Fruit fly (Drosophila melanogaster) whole organism, embryonic: Measurements from ENCODE around the gene CG15332.

ENCODE experiments used
- B-H1 ChIP-seq: fragments of 200-800 bp; sonication (Bioruptor generic); IDR thresholded peaks from 3 replicates; pipeline ENCODE4 v1.3.6; 2022; ENCODE audit warnings: missing biosample characterization, missing genetic modification characterization
- Blimp-1 ChIP-seq: fragments of 200-800 bp; sonication (Bioruptor generic); optimal IDR thresholded peaks from 3 replicates; lab custom pipeline; 2018; ENCODE audit warnings: missing biosample characterization, missing genetic modification characterization, mild to moderate bottlenecking, moderate library complexity, missing genetic modification reagents
- C15 ChIP-seq: fragments of 200-800 bp; sonication (Bioruptor generic); IDR thresholded peaks from 3 replicates; pipeline ENCODE4 v1.3.6; 2022; ENCODE audit warnings: missing biosample characterization, missing genetic modification characterization
- CG10654 ChIP-seq: fragments of 200-800 bp; sonication (Bioruptor generic); optimal IDR thresholded peaks from 2 replicates; lab custom pipeline; 2016; ENCODE audit warnings: missing biosample characterization, missing genetic modification characterization
- CG13287 ChIP-seq: fragments of 200-800 bp; sonication (Bioruptor generic); IDR thresholded peaks from 2 replicates; pipeline ENCODE4 v1.3.6; 2022; ENCODE audit warnings: missing biosample characterization, missing genetic modification characterization; ENCODE audit not compliant: partially characterized antibody
- CG15269 ChIP-seq: fragments of 200-800 bp; sonication (Bioruptor generic); optimal IDR thresholded peaks from 2 replicates; lab custom pipeline; 2018; ENCODE audit warnings: missing biosample characterization, mild to moderate bottlenecking, missing genetic modification characterization, moderate library complexity
- CG1529 ChIP-seq: fragments of 200-800 bp; sonication (Bioruptor generic); optimal IDR thresholded peaks from 3 replicates; lab custom pipeline; 2018; ENCODE audit warnings: missing biosample characterization, missing genetic modification characterization
- CG15479 ChIP-seq: fragments of 200-800 bp; sonication (Bioruptor generic); optimal IDR thresholded peaks from 3 replicates; lab custom pipeline; 2019; ENCODE audit warnings: missing biosample characterization, mild to moderate bottlenecking, missing genetic modification characterization, moderate library complexity
- CG16779 ChIP-seq: fragments of 200-800 bp; sonication (Bioruptor generic); IDR thresholded peaks from 2 replicates; pipeline ENCODE4 v1.3.6; 2022; ENCODE audit warnings: missing biosample characterization, missing genetic modification characterization
- CG17186 ChIP-seq: fragments of 200-800 bp; sonication (Bioruptor generic); optimal IDR thresholded peaks from 3 replicates; lab custom pipeline; 2017; ENCODE audit warnings: missing biosample characterization, missing genetic modification reagents, missing genetic modification characterization
- CG17328 ChIP-seq: fragments of 200-800 bp; sonication (Bioruptor generic); IDR thresholded peaks from 2 replicates; pipeline ENCODE4 v1.3.6; 2022; ENCODE audit warnings: missing biosample characterization, missing genetic modification characterization
- CG17829 ChIP-seq: fragments of 200-800 bp; optimal IDR thresholded peaks from 2 replicates; lab custom pipeline; 2019; ENCODE audit warnings: missing biosample characterization, mild to moderate bottlenecking, missing genetic modification characterization, moderate library complexity
- CG31441 ChIP-seq: fragments of 200-800 bp; sonication (Bioruptor generic); IDR thresholded peaks from 2 replicates; pipeline ENCODE4 v1.3.6; 2022; ENCODE audit warnings: missing biosample characterization, missing genetic modification characterization
- CG32532 ChIP-seq: fragments of 200-800 bp; sonication (Bioruptor generic); IDR thresholded peaks from 2 replicates; pipeline ENCODE4 v1.3.6; 2022; ENCODE audit warnings: missing biosample characterization, missing genetic modification characterization
- CG3281 ChIP-seq: fragments of 200-800 bp; sonication (Bioruptor generic); optimal IDR thresholded peaks from 3 replicates; lab custom pipeline; 2017; ENCODE audit warnings: missing biosample characterization, mild to moderate bottlenecking, missing genetic modification characterization
- CG5180 ChIP-seq: fragments of 200-800 bp; sonication (Bioruptor generic); optimal IDR thresholded peaks from 3 replicates; lab custom pipeline; 2017; ENCODE audit warnings: missing biosample characterization, missing genetic modification characterization, mild to moderate bottlenecking, moderate library complexity, missing genetic modification reagents
- CG6791 ChIP-seq: fragments of 200-800 bp; sonication (Bioruptor generic); IDR thresholded peaks from 3 replicates; pipeline ENCODE4 v1.3.6; 2022; ENCODE audit warnings: missing biosample characterization, missing genetic modification characterization; ENCODE audit not compliant: partially characterized antibody
- CG7745 ChIP-seq: fragments of 200-800 bp; sonication (Bioruptor generic); optimal IDR thresholded peaks from 2 replicates; lab custom pipeline; 2018; ENCODE audit warnings: missing biosample characterization, mild to moderate bottlenecking, missing genetic modification characterization, moderate library complexity
- CG8478 ChIP-seq: fragments of >200 bp; optimal IDR thresholded peaks from 2 replicates; lab custom pipeline; 2018
- CG8765 ChIP-seq: fragments of 200-800 bp; sonication (Bioruptor generic); IDR thresholded peaks from 2 replicates; pipeline ENCODE4 v1.3.6; 2022; ENCODE audit warnings: missing biosample characterization, missing genetic modification characterization
- CG9727 ChIP-seq: fragments of 200-800 bp; sonication (Bioruptor generic); optimal IDR thresholded peaks from 3 replicates; lab custom pipeline; 2017; ENCODE audit warnings: missing biosample characterization, mild to moderate bottlenecking, missing genetic modification characterization
- Ets65A ChIP-seq: fragments of 200-800 bp; sonication (Bioruptor generic); peaks from one replicate; lab custom pipeline; 2016; ENCODE audit warnings: missing biosample characterization, missing genetic modification characterization
- Hand ChIP-seq: fragments of 200-800 bp; sonication (Bioruptor generic); optimal IDR thresholded peaks from 2 replicates; lab custom pipeline; 2017; ENCODE audit warnings: mild to moderate bottlenecking, missing biosample characterization, missing genetic modification reagents, missing genetic modification characterization
- Lpt ChIP-seq: fragments of >200 bp; optimal IDR thresholded peaks from 2 replicates; lab custom pipeline; 2018; ENCODE audit warnings: missing biosample characterization, missing genetic modification characterization
- Mad ChIP-seq: fragments of 200-800 bp; sonication (Bioruptor generic); optimal IDR thresholded peaks from 2 replicates; lab custom pipeline; 2016; ENCODE audit warnings: missing biosample characterization, missing genetic modification characterization
- Sox100B ChIP-seq: fragments of 200-800 bp; sonication (Bioruptor generic); optimal IDR thresholded peaks from 3 replicates; lab custom pipeline; 2018; ENCODE audit warnings: missing biosample characterization, mild to moderate bottlenecking, missing genetic modification characterization
- Stat92E ChIP-seq, 3 experiments: fragments of >200 bp in 2 of 3; fragments of 200-800 bp in 1 of 3; sonication (Bioruptor generic) in 1 of 3; optimal IDR thresholded peaks; 2 replicates each; lab custom pipeline; 2017 to 2019; ENCODE audit warnings: missing biosample characterization in 3 of 3, missing genetic modification characterization in 3 of 3, mild to moderate bottlenecking in 1 of 3, moderate library complexity in 1 of 3
- Tbp ChIP-seq: fragments of >200 bp; optimal IDR thresholded peaks from 2 replicates; lab custom pipeline; 2018; ENCODE audit warnings: missing biosample characterization, missing genetic modification characterization
- cas ChIP-seq: fragments of 200-800 bp; sonication (Bioruptor generic); IDR thresholded peaks from 2 replicates; pipeline ENCODE4 v1.3.6; 2022; ENCODE audit warnings: missing biosample characterization, missing genetic modification characterization
- da ChIP-seq: fragments of 200-800 bp; sonication (Bioruptor generic); optimal IDR thresholded peaks from 2 replicates; lab custom pipeline; 2016; ENCODE audit warnings: missing biosample characterization, missing genetic modification characterization
- dm ChIP-seq: fragments of 200-800 bp; sonication (Bioruptor generic); optimal IDR thresholded peaks from 3 replicates; lab custom pipeline; 2016; ENCODE audit warnings: missing biosample characterization, missing genetic modification characterization
- dpn ChIP-seq, 2 experiments: fragments of 200-800 bp; sonication (Bioruptor generic); optimal IDR thresholded peaks; 3 replicates each; lab custom pipeline; 2016; ENCODE audit warnings: missing biosample characterization in 2 of 2, missing genetic modification characterization in 2 of 2
- eyg ChIP-seq: fragments of 200-800 bp; sonication (Bioruptor generic); optimal IDR thresholded peaks from 3 replicates; lab custom pipeline; 2016; ENCODE audit warnings: missing biosample characterization, missing genetic modification characterization
- grn ChIP-seq: fragments of 200-800 bp; sonication (Bioruptor generic); optimal IDR thresholded peaks from 3 replicates; lab custom pipeline; 2017; ENCODE audit warnings: missing biosample characterization, missing genetic modification characterization
- gt ChIP-seq: fragments of 200-800 bp; sonication (Bioruptor generic); IDR thresholded peaks from 2 replicates; pipeline ENCODE4 v1.3.6; 2022; ENCODE audit warnings: missing biosample characterization, missing genetic modification characterization
- jigr1 ChIP-seq: fragments of 200-800 bp; sonication (Bioruptor generic); IDR thresholded peaks from 3 replicates; pipeline ENCODE4 v1.3.6; 2022; ENCODE audit warnings: missing biosample characterization, missing genetic modification characterization
- ken ChIP-seq: fragments of 200-800 bp; sonication (Bioruptor generic); IDR thresholded peaks from 3 replicates; pipeline ENCODE4 v1.3.6; 2022; ENCODE audit warnings: missing biosample characterization, missing genetic modification characterization
- luna ChIP-seq: fragments of 200-800 bp; sonication (Bioruptor generic); optimal IDR thresholded peaks from 2 replicates; lab custom pipeline; 2016; ENCODE audit warnings: missing biosample characterization, missing genetic modification characterization
- mam ChIP-seq: fragments of 200-800 bp; sonication (Bioruptor generic); optimal IDR thresholded peaks from 3 replicates; lab custom pipeline; 2016; ENCODE audit warnings: missing biosample characterization, missing genetic modification characterization
- nerfin-2 ChIP-seq: fragments of 200-800 bp; sonication (Bioruptor generic); IDR thresholded peaks from 2 replicates; pipeline ENCODE4 v1.3.6; 2022; ENCODE audit warnings: missing biosample characterization, missing genetic modification characterization; ENCODE audit not compliant: partially characterized antibody
- pb ChIP-seq: fragments of 200-800 bp; sonication (Bioruptor generic); optimal IDR thresholded peaks from 3 replicates; lab custom pipeline; 2016; ENCODE audit warnings: missing biosample characterization, missing genetic modification characterization
- pzg ChIP-seq: fragments of 200-800 bp; sonication (Bioruptor generic); optimal IDR thresholded peaks from 3 replicates; lab custom pipeline; 2018; ENCODE audit warnings: missing biosample characterization, mild to moderate bottlenecking, missing genetic modification characterization, moderate library complexity
- salm ChIP-seq: fragments of 200-800 bp; sonication (Bioruptor generic); optimal IDR thresholded peaks from 2 replicates; lab custom pipeline; 2018; ENCODE audit warnings: missing biosample characterization, mild to moderate bottlenecking, missing genetic modification characterization
- sc ChIP-seq, 3 experiments: fragments of >200 bp in 2 of 3; fragments of 200-800 bp in 1 of 3; sonication (Bioruptor generic) in 1 of 3; optimal IDR thresholded peaks; 2 replicates in 2 of 3; 3 replicates in 1 of 3; lab custom pipeline; 2017; ENCODE audit warnings: mild to moderate bottlenecking in 1 of 3, missing biosample characterization in 1 of 3, missing genetic modification characterization in 1 of 3, missing genetic modification reagents in 1 of 3
- sd ChIP-seq: fragments of 200-800 bp; sonication (Bioruptor generic); optimal IDR thresholded peaks from 3 replicates; lab custom pipeline; 2018; ENCODE audit warnings: missing biosample characterization, mild to moderate bottlenecking, missing genetic modification characterization, moderate library complexity
- tna ChIP-seq: fragments of 200-800 bp; sonication (Bioruptor generic); IDR thresholded peaks from 2 replicates; pipeline ENCODE4 v1.3.6; 2022; ENCODE audit warnings: missing biosample characterization, missing genetic modification characterization; ENCODE audit not compliant: partially characterized antibody
- toy ChIP-seq: fragments of 200-800 bp; sonication (Bioruptor generic); IDR thresholded peaks from 2 replicates; pipeline ENCODE4 v1.3.6; 2022; ENCODE audit warnings: missing biosample characterization, missing genetic modification characterization
- ttk ChIP-seq: fragments of 200-800 bp; sonication (Bioruptor generic); IDR thresholded peaks from 2 replicates; pipeline ENCODE4 v2.1.2; 2022; ENCODE audit warnings: missing biosample characterization, missing genetic modification characterization
- yki ChIP-seq: fragments of >200 bp; optimal IDR thresholded peaks from 3 replicates; lab custom pipeline; 2018

CG15332 gene

DNA sequence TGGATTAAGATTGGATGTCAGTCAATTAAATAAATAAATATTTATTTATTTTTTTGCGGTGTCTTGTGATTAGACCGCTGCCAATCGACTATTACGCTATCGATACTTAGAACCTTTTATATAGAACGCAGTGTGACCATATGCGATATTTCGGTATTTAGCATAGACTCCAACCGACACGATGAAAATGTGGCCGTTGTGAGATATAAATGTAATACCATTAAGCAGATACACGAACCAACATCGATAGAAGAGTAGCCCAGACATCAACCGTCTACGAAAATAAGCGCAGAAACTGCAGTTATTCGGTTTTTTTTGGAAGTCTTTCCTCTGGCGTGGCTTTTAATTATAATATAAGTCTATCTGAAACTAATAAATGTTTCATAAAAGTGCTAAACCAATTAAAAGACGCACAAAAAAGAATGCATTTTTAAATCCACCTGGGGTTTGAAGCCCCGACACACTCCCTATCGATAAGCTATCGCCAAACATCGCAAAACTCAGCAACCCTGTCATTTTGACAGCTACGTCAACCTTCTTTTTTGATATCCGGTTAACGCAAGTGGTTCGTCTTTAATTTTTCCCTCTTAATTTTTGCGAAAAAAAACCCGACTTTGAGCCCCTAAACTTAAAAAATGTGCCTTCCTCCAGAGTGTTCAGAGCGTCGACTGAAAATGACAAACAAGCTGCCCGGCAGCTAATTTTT lies 22.4 kb downstream of the CG15332 start, which contains the start of the genes Dhdds and RpS14a (continued):
- no peak for TF ChIP-seq ttk (GFP tag; lab: Robert Waterston, UW)
- TF ChIP-seq mam (GFP tag; lab: Kevin White, UChicago), result peak; percentile 35
- TF ChIP-seq CG5180 (GFP tag; lab: Kevin White, UChicago), result no peak
- TF ChIP-seq CG17328 (GFP tag; lab: Robert Waterston, UW), result peak; percentile 61
- TF ChIP-seq Ets65A (GFP tag; lab: Kevin White, UChicago), result peak; percentile 96
- no peak for TF ChIP-seq luna (GFP tag; lab: Kevin White, UChicago)
- TF ChIP-seq dpn (GFP tag; optimal IDR thresholded peaks at IDR 0.05; lab: Kevin White, UChicago), result peak; percentile 33 to 59
- no peak for TF ChIP-seq toy
- peak; percentile 71; the same call in 2 of the 3 replicates for TF ChIP-seq CG6791
- peak; percentile 44 for TF ChIP-seq CG17829
- TF ChIP-seq salm, result peak; percentile 56
- no peak for TF ChIP-seq Lpt (GFP tag; lab: Kevin White, UChicago)
- TF ChIP-seq pb (GFP tag; lab: Kevin White, UChicago), result peak; percentile 31
- peak; percentile 22 for TF ChIP-seq yki (lab: Kevin White, UChicago)
- peak; percentile 60 for TF ChIP-seq dm
- TF ChIP-seq CG13287, result peak; percentile 76
- TF ChIP-seq sc (optimal IDR thresholded peaks at IDR 0.05; lab: Kevin White, UChicago), result no peak
- TF ChIP-seq sc (GFP tag; optimal IDR thresholded peaks at IDR 0.05; lab: Kevin White, UChicago), result peak; percentile 52
- no peak for TF ChIP-seq CG7745
- no peak for TF ChIP-seq cas (GFP tag; lab: Robert Waterston, UW)
- TF ChIP-seq Sox100B (GFP tag; lab: Kevin White, UChicago), result peak; percentile 81
- TF ChIP-seq Tbp (GFP tag; lab: Kevin White, UChicago), result peak; percentile 45
- no peak; the same call in 2 of the 3 replicates for TF ChIP-seq B-H1 (GFP tag; lab: Robert Waterston, UW)
- no peak for TF ChIP-seq CG15479 (GFP tag; lab: Kevin White, UChicago)
- TF ChIP-seq CG8765 (GFP tag; lab: Robert Waterston, UW), result no peak
- no peak for TF ChIP-seq gt (GFP tag; lab: Robert Waterston, UW)
- no peak for TF ChIP-seq Hand (GFP tag; lab: Kevin White, UChicago)
- peak; percentile 24; the same call in 1 of the 2 replicates for TF ChIP-seq nerfin-2 (GFP tag; lab: Robert Waterston, UW)
- TF ChIP-seq jigr1 (GFP tag; lab: Robert Waterston, UW), result no peak
- no peak for TF ChIP-seq Blimp-1 (GFP tag; lab: Kevin White, UChicago)
- peak; percentile 62 for TF ChIP-seq CG3281 (GFP tag; lab: Kevin White, UChicago)
- peak; percentile 60; the same call in 1 of the 2 replicates for TF ChIP-seq CG32532 (GFP tag; lab: Robert Waterston, UW)
- TF ChIP-seq CG15269 (tag; lab: Kevin White, UChicago), result peak; percentile 38
- TF ChIP-seq CG1529 (GFP tag; lab: Kevin White, UChicago), result peak; percentile 19
- TF ChIP-seq CG17186, result peak; percentile 61
- TF ChIP-seq eyg (GFP tag; lab: Kevin White, UChicago), result peak; percentile 50
- no peak for TF ChIP-seq C15 (GFP tag; lab: Robert Waterston, UW)
- TF ChIP-seq pzg (GFP tag; lab: Kevin White, UChicago), result peak; percentile 85
- peak; percentile 5 for TF ChIP-seq grn
- peak; percentile 35; the same call in 1 of the 2 replicates for TF ChIP-seq tna (GFP tag; lab: Robert Waterston, UW)
- TF ChIP-seq Stat92E (GFP tag; optimal IDR thresholded peaks at IDR 0.05; lab: Kevin White, UChicago), result peak in 1 of 3 experiments; percentile 44
- peak; percentile 4; the same call in 1 of the 3 replicates for TF ChIP-seq ken (GFP tag; lab: Robert Waterston, UW)
- TF ChIP-seq CG16779 (GFP tag; lab: Robert Waterston, UW), result no peak
- TF ChIP-seq CG10654, result peak; percentile 36
- peak; percentile 9 for TF ChIP-seq sd (tag; lab: Kevin White, UChicago)
- TF ChIP-seq da, result no peak
- peak; percentile 69; the same call in 1 of the 2 replicates for TF ChIP-seq CG31441 (GFP tag; lab: Robert Waterston, UW)
- peak; percentile 90 for TF ChIP-seq CG9727 (GFP tag; lab: Kevin White, UChicago)
- peak; percentile 5 for TF ChIP-seq Mad
- TF ChIP-seq CG8478 (lab: Kevin White, UChicago), result peak; percentile 86
